Fruit fly (Drosophila melanogaster) whole organism, embryonic: ENCODE measurements around the gene CG14402.

Source experiments
- Aef1 ChIP-seq: fragments of 200-800 bp; sonication (Bioruptor generic); IDR thresholded peaks from 3 replicates; pipeline ENCODE4 v1.3.6; 2022; ENCODE audit warnings: missing biosample characterization, missing genetic modification characterization
- Bdp1 ChIP-seq: fragments of 200-800 bp; sonication (Bioruptor generic); optimal IDR thresholded peaks from 3 replicates; lab custom pipeline; 2016; ENCODE audit warnings: missing biosample characterization, missing genetic modification characterization
- Blimp-1 ChIP-seq: fragments of 200-800 bp; sonication (Bioruptor generic); optimal IDR thresholded peaks from 3 replicates; lab custom pipeline; 2018; ENCODE audit warnings: missing biosample characterization, missing genetic modification characterization, mild to moderate bottlenecking, moderate library complexity, missing genetic modification reagents
- BtbVII ChIP-seq: fragments of 200-800 bp; sonication (Bioruptor generic); optimal IDR thresholded peaks from 3 replicates; lab custom pipeline; 2017; ENCODE audit warnings: missing biosample characterization, mild to moderate bottlenecking, missing genetic modification characterization
- CG10267 ChIP-seq: fragments of 200-800 bp; sonication (Bioruptor generic); optimal IDR thresholded peaks from 2 replicates; lab custom pipeline; 2018; ENCODE audit warnings: missing biosample characterization, mild to moderate bottlenecking, missing genetic modification characterization, moderate library complexity
- CG11093 ChIP-seq: fragments of 200-800 bp; sonication (Bioruptor generic); IDR thresholded peaks from 3 replicates; pipeline ENCODE4 v1.3.6; 2022; ENCODE audit warnings: missing biosample characterization, missing genetic modification characterization
- CG11560 ChIP-seq: fragments of 200-800 bp; sonication (Bioruptor generic); IDR thresholded peaks from 3 replicates; pipeline ENCODE4 v1.3.6; 2022; ENCODE audit warnings: missing biosample characterization, missing genetic modification characterization
- CG12769 ChIP-seq: fragments of 200-800 bp; sonication (Bioruptor generic); optimal IDR thresholded peaks from 2 replicates; lab custom pipeline; 2019; ENCODE audit warnings: missing biosample characterization, mild to moderate bottlenecking, missing genetic modification characterization, moderate library complexity
- CG15269 ChIP-seq: fragments of 200-800 bp; sonication (Bioruptor generic); optimal IDR thresholded peaks from 2 replicates; lab custom pipeline; 2018; ENCODE audit warnings: missing biosample characterization, mild to moderate bottlenecking, missing genetic modification characterization, moderate library complexity
- CG15696 ChIP-seq: fragments of 200-800 bp; sonication (Bioruptor generic); optimal IDR thresholded peaks from 2 replicates; lab custom pipeline; 2019; ENCODE audit warnings: missing biosample characterization, mild to moderate bottlenecking, missing genetic modification characterization, moderate library complexity
- CG1647 ChIP-seq: fragments of 200-800 bp; sonication (Bioruptor generic); optimal IDR thresholded peaks from 3 replicates; lab custom pipeline; 2016; ENCODE audit warnings: missing biosample characterization, missing genetic modification characterization
- CG18262 ChIP-seq: fragments of 200-800 bp; optimal IDR thresholded peaks from 3 replicates; lab custom pipeline; 2019; ENCODE audit warnings: missing biosample characterization, mild to moderate bottlenecking, missing genetic modification characterization, moderate library complexity
- CG18476 ChIP-seq: fragments of 200-800 bp; sonication (Bioruptor generic); optimal IDR thresholded peaks from 2 replicates; lab custom pipeline; 2016; ENCODE audit warnings: missing biosample characterization, mild to moderate bottlenecking, missing genetic modification characterization
- CG2116 ChIP-seq: fragments of 200-800 bp; sonication (Bioruptor generic); optimal IDR thresholded peaks from 3 replicates; lab custom pipeline; 2018; ENCODE audit warnings: missing biosample characterization, mild to moderate bottlenecking, missing genetic modification characterization
- CG2202 ChIP-seq: fragments of 200-800 bp; sonication (Bioruptor generic); optimal IDR thresholded peaks from 2 replicates; lab custom pipeline; 2018; ENCODE audit warnings: missing biosample characterization, mild to moderate bottlenecking, missing genetic modification characterization
- CG31441 ChIP-seq: fragments of 200-800 bp; sonication (Bioruptor generic); IDR thresholded peaks from 2 replicates; pipeline ENCODE4 v1.3.6; 2022; ENCODE audit warnings: missing biosample characterization, missing genetic modification characterization
- CG32772 ChIP-seq: fragments of 200-800 bp; sonication (Bioruptor generic); IDR thresholded peaks from 2 replicates; pipeline ENCODE4 v1.3.6; 2022; ENCODE audit warnings: missing biosample characterization, missing genetic modification characterization
- CG3281 ChIP-seq: fragments of 200-800 bp; sonication (Bioruptor generic); optimal IDR thresholded peaks from 3 replicates; lab custom pipeline; 2017; ENCODE audit warnings: missing biosample characterization, mild to moderate bottlenecking, missing genetic modification characterization
- CG4360 ChIP-seq: fragments of 200-800 bp; sonication (Bioruptor generic); IDR thresholded peaks from 2 replicates; pipeline ENCODE4 v1.3.6; 2022; ENCODE audit warnings: missing biosample characterization, missing genetic modification characterization
- CG5953 ChIP-seq: fragments of 200-800 bp; sonication (Bioruptor generic); IDR thresholded peaks from 2 replicates; pipeline ENCODE4 v1.3.6; 2022; ENCODE audit warnings: missing biosample characterization, missing genetic modification characterization
- CG8359 ChIP-seq: fragments of 200-800 bp; sonication (Bioruptor generic); optimal IDR thresholded peaks from 2 replicates; lab custom pipeline; 2017; ENCODE audit warnings: missing biosample characterization, mild to moderate bottlenecking, missing genetic modification characterization, borderline replicate concordance
- D ChIP-seq, 2 experiments: fragments of 200-800 bp in 1 of 2; fragments of >200 bp in 1 of 2; sonication (Bioruptor generic) in 1 of 2; optimal IDR thresholded peaks; 2 replicates in 1 of 2; 3 replicates in 1 of 2; lab custom pipeline; 2017; ENCODE audit warnings: mild to moderate bottlenecking in 1 of 2, missing biosample characterization in 1 of 2, missing genetic modification characterization in 1 of 2, missing genetic modification reagents in 1 of 2
- Drgx ChIP-seq: fragments of 200-800 bp; sonication (Bioruptor generic); IDR thresholded peaks from 2 replicates; pipeline ENCODE4 v1.3.6; 2022; ENCODE audit warnings: missing biosample characterization, missing genetic modification characterization
- ERR ChIP-seq: fragments of 200-800 bp; sonication (Bioruptor generic); optimal IDR thresholded peaks from 2 replicates; lab custom pipeline; 2016; ENCODE audit warnings: missing biosample characterization, missing genetic modification characterization
- HLH4C ChIP-seq: fragments of 200-800 bp; sonication (Bioruptor generic); IDR thresholded peaks from 3 replicates; pipeline ENCODE4 v1.3.6; 2022; ENCODE audit warnings: missing biosample characterization, missing genetic modification characterization; ENCODE audit not compliant: partially characterized antibody
- Hr3 ChIP-seq: fragments of 200-800 bp; sonication (Bioruptor generic); optimal IDR thresholded peaks from 3 replicates; lab custom pipeline; 2016; ENCODE audit warnings: missing biosample characterization, missing genetic modification characterization
- Hr39 ChIP-seq: fragments of >200 bp; optimal IDR thresholded peaks from 2 replicates; lab custom pipeline; 2017
- Hr78 ChIP-seq, 2 experiments: fragments of 200-800 bp in 1 of 2; fragments of >200 bp in 1 of 2; sonication (Bioruptor generic) in 1 of 2; optimal IDR thresholded peaks; 2 replicates each; lab custom pipeline; 2017 to 2019; ENCODE audit warnings: missing biosample characterization in 2 of 2, missing genetic modification characterization in 2 of 2, mild to moderate bottlenecking in 1 of 2, moderate library complexity in 1 of 2
- Poxn ChIP-seq: fragments of 200-800 bp; sonication (Bioruptor generic); IDR thresholded peaks from 2 replicates; pipeline ENCODE4 v1.3.6; 2022; ENCODE audit warnings: missing biosample characterization, missing genetic modification characterization
- Rx ChIP-seq: fragments of 200-800 bp; sonication (Bioruptor generic); IDR thresholded peaks from 2 replicates; pipeline ENCODE4 v1.3.6; 2022; ENCODE audit warnings: missing biosample characterization, missing genetic modification characterization
- Sry-δ ChIP-seq: fragments of 200-800 bp; sonication (Bioruptor generic); optimal IDR thresholded peaks from 2 replicates; lab custom pipeline; 2016; ENCODE audit warnings: missing biosample characterization, missing genetic modification characterization
- TFAM ChIP-seq: fragments of 200-800 bp; sonication (Bioruptor generic); optimal IDR thresholded peaks from 2 replicates; lab custom pipeline; 2017; ENCODE audit warnings: missing biosample characterization, missing genetic modification characterization, inconsistent platforms
- Usf ChIP-seq: fragments of 200-800 bp; sonication (Bioruptor generic); optimal IDR thresholded peaks from 2 replicates; lab custom pipeline; 2017; ENCODE audit warnings: missing genotype, missing biosample characterization, missing genetic modification characterization
- Vsx1 ChIP-seq: fragments of 200-800 bp; sonication (Bioruptor generic); optimal IDR thresholded peaks from 2 replicates; lab custom pipeline; 2017; ENCODE audit warnings: missing biosample characterization, mild to moderate bottlenecking, missing genetic modification characterization, missing genetic modification reagents
- ac ChIP-seq: fragments of 200-800 bp; sonication (Bioruptor generic); optimal IDR thresholded peaks from 3 replicates; lab custom pipeline; 2017; ENCODE audit warnings: missing biosample characterization, mild to moderate bottlenecking, missing genetic modification characterization
- bigmax ChIP-seq: fragments of 200-800 bp; sonication (Bioruptor generic); optimal IDR thresholded peaks from 2 replicates; lab custom pipeline; 2018; ENCODE audit warnings: missing biosample characterization, mild to moderate bottlenecking, missing genetic modification characterization
- bowl ChIP-seq: fragments of 200-800 bp; sonication (Bioruptor generic); IDR thresholded peaks from 2 replicates; pipeline ENCODE4 v1.3.6; 2022; ENCODE audit warnings: missing biosample characterization, missing genetic modification characterization
- dm ChIP-seq: fragments of 200-800 bp; sonication (Bioruptor generic); optimal IDR thresholded peaks from 3 replicates; lab custom pipeline; 2016; ENCODE audit warnings: missing biosample characterization, missing genetic modification characterization
- ewg ChIP-seq: fragments of 200-800 bp; sonication (Bioruptor generic); optimal IDR thresholded peaks from 3 replicates; lab custom pipeline; 2017; ENCODE audit warnings: mild to moderate bottlenecking, missing biosample characterization, missing genetic modification reagents, missing genetic modification characterization
- gem ChIP-seq: fragments of 200-800 bp; sonication (Bioruptor generic); optimal IDR thresholded peaks from 2 replicates; lab custom pipeline; 2019; ENCODE audit warnings: missing biosample characterization, mild to moderate bottlenecking, missing genetic modification characterization, moderate library complexity
- jigr1 ChIP-seq: fragments of 200-800 bp; sonication (Bioruptor generic); IDR thresholded peaks from 3 replicates; pipeline ENCODE4 v1.3.6; 2022; ENCODE audit warnings: missing biosample characterization, missing genetic modification characterization
- jumu ChIP-seq: fragments of 200-800 bp; sonication (Bioruptor generic); optimal IDR thresholded peaks from 3 replicates; lab custom pipeline; 2016; ENCODE audit warnings: missing biosample characterization, missing genetic modification characterization
- phol ChIP-seq: fragments of 200-800 bp; sonication (Bioruptor generic); optimal IDR thresholded peaks from 3 replicates; lab custom pipeline; 2018; ENCODE audit warnings: missing biosample characterization, mild to moderate bottlenecking, missing genetic modification characterization, moderate library complexity
- pita ChIP-seq: fragments of 200-800 bp; sonication (Bioruptor generic); optimal IDR thresholded peaks from 2 replicates; lab custom pipeline; 2017; ENCODE audit warnings: missing biosample characterization, mild to moderate bottlenecking, missing genetic modification characterization
- pnt ChIP-seq: fragments of 200-800 bp; sonication (Bioruptor generic); optimal IDR thresholded peaks from 3 replicates; lab custom pipeline; 2016; ENCODE audit warnings: missing biosample characterization, missing genetic modification characterization
- row ChIP-seq: fragments of 200-800 bp; sonication (Bioruptor generic); IDR thresholded peaks from 3 replicates; pipeline ENCODE4 v1.3.6; 2022; ENCODE audit warnings: missing biosample characterization, missing genetic modification characterization
- slp2 ChIP-seq: fragments of 200-800 bp; sonication (Bioruptor generic); optimal IDR thresholded peaks from 2 replicates; lab custom pipeline; 2016; ENCODE audit warnings: missing biosample characterization, missing genetic modification characterization
- so ChIP-seq: fragments of 200-800 bp; sonication (Bioruptor generic); IDR thresholded peaks from 3 replicates; pipeline ENCODE4 v1.3.6; 2022; ENCODE audit warnings: missing biosample characterization, missing genetic modification characterization
- trh ChIP-seq: fragments of 200-800 bp; sonication (Bioruptor generic); optimal IDR thresholded peaks from 2 replicates; lab custom pipeline; 2016; ENCODE audit warnings: missing biosample characterization, missing genetic modification characterization
- tx ChIP-seq: fragments of 200-800 bp; sonication (Bioruptor generic); optimal IDR thresholded peaks from 2 replicates; lab custom pipeline; 2016; ENCODE audit warnings: missing biosample characterization, missing genetic modification characterization
- vvl ChIP-seq: fragments of 200-800 bp; sonication (Bioruptor generic); IDR thresholded peaks from 2 replicates; pipeline ENCODE4 v1.3.6; 2022; ENCODE audit warnings: missing biosample characterization, missing genetic modification characterization

The CG14402 gene

dm6 chr2L:20822025-20822371 lies 27.1 kb upstream of the CG14402 start (continued):
- TF ChIP-seq CG11093 (GFP tag; lab: Robert Waterston, UW) (no peak), Blimp-1 (GFP tag; lab: Kevin White, UChicago) (no peak), CG15269 (tag; lab: Kevin White, UChicago) (no peak), phol (tag; lab: Kevin White, UChicago) (peak; percentile 10), tx (GFP tag; lab: Kevin White, UChicago) (no peak), dm (GFP tag; lab: Kevin White, UChicago) (no peak), CG8359 (no peak), so (GFP tag; lab: Robert Waterston, UW) (no peak; the same call in 2 of the 3 replicates), CG5953 (GFP tag; lab: Robert Waterston, UW) (no peak), Usf (GFP tag; lab: Kevin White, UChicago) (no peak), HLH4C (GFP tag; lab: Robert Waterston, UW) (no peak), trh (GFP tag; lab: Kevin White, UChicago) (no peak), bowl (peak; percentile 35; the same call in 1 of the 2 replicates), Sry-δ (GFP tag; lab: Kevin White, UChicago) (no peak), CG15696 (no peak), slp2 (GFP tag; lab: Kevin White, UChicago) (no peak), Hr3 (no peak), pnt (no peak), Bdp1 (GFP tag; lab: Kevin White, UChicago) (no peak), Hr78 (GFP tag; optimal IDR thresholded peaks at IDR 0.05; lab: Kevin White, UChicago) (peak in 1 of 2 experiments; percentile 56), jumu (no peak), ewg (peak; percentile 64), ERR (GFP tag; lab: Kevin White, UChicago) (peak; percentile 26), CG32772 (GFP tag; lab: Robert Waterston, UW) (no peak), Vsx1 (GFP tag; lab: Kevin White, UChicago) (no peak), Hr39 (lab: Kevin White, UChicago) (no peak), TFAM (GFP tag; lab: Kevin White, UChicago) (no peak), vvl (GFP tag; lab: Robert Waterston, UW) (no peak), CG1647 (GFP tag; lab: Kevin White, UChicago) (no peak), Poxn (GFP tag; lab: Robert Waterston, UW) (no peak), CG31441 (GFP tag; lab: Robert Waterston, UW) (no peak), gem (tag; lab: Kevin White, UChicago) (no peak), Aef1 (no peak), D (optimal IDR thresholded peaks at IDR 0.05; lab: Kevin White, UChicago) (no peak), D (GFP tag; optimal IDR thresholded peaks at IDR 0.05; lab: Kevin White, UChicago) (no peak), BtbVII (GFP tag; lab: Kevin White, UChicago) (no peak), bigmax (GFP tag; lab: Kevin White, UChicago) (no peak), pita (GFP tag; lab: Kevin White, UChicago) (no peak), jigr1 (no peak), Rx (no peak)
- TF ChIP-seq, all 482 proteins: peak for 23

DNA sequence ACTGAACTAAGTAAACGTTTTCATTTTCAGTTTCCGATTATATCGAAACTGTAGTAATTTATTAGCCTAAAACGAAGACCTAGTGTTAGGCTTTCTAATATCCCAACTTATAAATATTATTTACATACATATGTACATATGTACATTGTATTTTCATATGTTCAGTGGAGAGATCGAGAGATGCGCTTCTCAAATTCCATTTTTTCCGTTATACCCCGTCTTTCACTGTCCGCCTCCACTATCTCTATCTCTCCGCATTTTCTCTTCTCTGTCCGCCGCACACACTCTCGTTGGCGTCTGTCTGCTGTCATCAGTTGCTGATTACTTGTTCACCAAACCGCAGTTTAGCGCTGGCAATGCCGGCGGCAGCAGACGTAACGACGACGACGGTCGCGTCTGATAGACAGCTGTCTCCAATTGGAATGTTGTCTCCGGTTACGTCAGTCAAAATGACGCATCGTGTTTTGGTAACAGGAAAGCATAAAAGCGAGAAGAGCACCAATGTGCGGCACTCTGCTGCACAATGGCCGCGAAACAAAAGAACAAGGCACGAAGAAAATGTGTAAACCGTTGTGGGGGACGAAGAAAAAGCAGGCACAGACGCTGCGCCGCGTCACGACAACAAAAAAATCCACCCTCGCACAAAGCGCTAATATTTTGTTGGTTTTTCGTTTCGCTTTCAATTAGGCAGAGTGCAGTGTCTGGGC lies 26.5 kb upstream of the CG14402 start, which contains the start of gene CG9331:
CG9331 (plus strand) TSS at position 340 of the 707 bp plus-strand sequence.
- no peak for TF ChIP-seq CG18262 (tag; lab: Kevin White, UChicago)
- TF ChIP-seq CG11560 (tag; lab: Robert Waterston, UW), result no peak
- no peak for TF ChIP-seq Hr39 (lab: Kevin White, UChicago)
- TF ChIP-seq Drgx (GFP tag; lab: Robert Waterston, UW), result peak; percentile 28; the same call in 1 of the 2 replicates
- TF ChIP-seq ERR (GFP tag; lab: Kevin White, UChicago), result no peak
- TF ChIP-seq ac (GFP tag; lab: Kevin White, UChicago), result no peak
- TF ChIP-seq CG18476 (GFP tag; lab: Kevin White, UChicago), result peak; percentile 93
- TF ChIP-seq CG4360, result peak; percentile 59
- TF ChIP-seq slp2 (GFP tag; lab: Kevin White, UChicago), result no peak
- no peak for TF ChIP-seq CG3281 (GFP tag; lab: Kevin White, UChicago)
- TF ChIP-seq row, result peak; percentile 5
- no peak for TF ChIP-seq CG2202 (tag; lab: Kevin White, UChicago)
- TF ChIP-seq CG2116 (GFP tag; lab: Kevin White, UChicago), result no peak
- TF ChIP-seq Hr3, result no peak
- peak; percentile 33 for TF ChIP-seq CG12769 (tag; lab: Kevin White, UChicago)
- TF ChIP-seq CG10267 (tag; lab: Kevin White, UChicago), result no peak
